Worm (Caenorhabditis elegans) whole organism, L4/young adult: ENCODE measurements around the gene Y2H9A.6.

ENCODE experiments used
- W03F9.2 ChIP-seq: fragments of 150-350 bp; optimal IDR thresholded peaks from 2 replicates; lab custom pipeline; 2014; ENCODE audit warnings: missing biosample characterization, missing genetic modification characterization
- dao-5 ChIP-seq: sonication (generic microtip); optimal IDR thresholded peaks from 2 replicates; lab custom pipeline; 2016; ENCODE audit warnings: missing genotype, missing genetic modification characterization, moderate library complexity, missing compliant biosample characterization
- him-1 ChIP-seq: sonication (generic microtip); optimal IDR thresholded peaks from 2 replicates; lab custom pipeline; 2016; ENCODE audit warnings: missing genotype, missing genetic modification reagents, missing genetic modification characterization, missing compliant biosample characterization

DNA sequence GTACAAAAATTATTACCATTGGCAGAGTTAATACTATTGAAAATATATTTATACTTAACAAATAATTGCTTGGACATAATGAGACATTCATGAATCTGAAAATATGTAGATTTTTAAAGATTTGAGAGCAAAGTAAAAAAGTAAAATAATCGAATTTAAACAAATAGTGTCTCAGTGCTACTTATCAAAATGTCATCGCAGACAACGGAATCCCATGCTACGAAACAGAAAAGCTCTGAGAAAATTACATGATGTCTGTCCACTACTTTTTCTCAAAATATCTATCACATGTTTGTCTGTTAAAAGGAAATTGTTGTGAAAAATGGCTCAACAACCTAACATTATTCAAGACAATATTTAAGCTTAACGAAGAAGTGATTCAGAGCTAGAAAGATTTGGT lies 40.7 kb downstream of the Y2H9A.6 start, which contains the start of gene T10G3.4:
- TF ChIP-seq him-1 (tag; lab: Kevin White, UChicago) = no peak
- no peak for TF ChIP-seq W03F9.2
- TF ChIP-seq dao-5 (tag; lab: Kevin White, UChicago) = no peak
